Fruit fly (Drosophila melanogaster) whole organism, prepupa: ENCODE measurements around the gene Mst87F.

Experiments
- CG10631 ChIP-seq: fragments of 200-800 bp; sonication (Bioruptor generic); optimal IDR thresholded peaks from 2 replicates; lab custom pipeline; 2016; ENCODE audit warnings: missing biosample characterization, missing genetic modification characterization
- CG10669 ChIP-seq: fragments of 200-800 bp; sonication (Bioruptor generic); optimal IDR thresholded peaks from 3 replicates; lab custom pipeline; 2018; ENCODE audit warnings: missing biosample characterization, mild to moderate bottlenecking, missing genetic modification characterization, moderate library complexity
- CG11294 ChIP-seq: fragments of 200-800 bp; sonication (Bioruptor generic); IDR thresholded peaks from 2 replicates; pipeline ENCODE4 v1.3.6; 2022; ENCODE audit warnings: missing biosample characterization, missing genetic modification characterization
- CG11762 ChIP-seq: fragments of 200-800 bp; sonication (Bioruptor generic); optimal IDR thresholded peaks from 3 replicates; lab custom pipeline; 2016; ENCODE audit warnings: missing biosample characterization, missing genetic modification characterization; ENCODE audit not compliant: insufficient read depth
- CG11902 ChIP-seq: fragments of 200-800 bp; sonication (Bioruptor generic); optimal IDR thresholded peaks from 3 replicates; lab custom pipeline; 2016; ENCODE audit warnings: missing biosample characterization, missing genetic modification characterization
- CG1621 ChIP-seq: fragments of 200-800 bp; sonication (Bioruptor generic); optimal IDR thresholded peaks from 3 replicates; lab custom pipeline; 2018; ENCODE audit warnings: missing biosample characterization, mild to moderate bottlenecking, missing genetic modification characterization
- CG3032 ChIP-seq: fragments of 200-800 bp; optimal IDR thresholded peaks from 2 replicates; lab custom pipeline; 2019; ENCODE audit warnings: missing biosample characterization, mild to moderate bottlenecking, missing genetic modification characterization, moderate library complexity
- CG31627 ChIP-seq: fragments of 200-800 bp; sonication (Bioruptor generic); optimal IDR thresholded peaks from 3 replicates; lab custom pipeline; 2016; ENCODE audit warnings: missing biosample characterization, missing genetic modification characterization
- CG34406 ChIP-seq: fragments of 200-800 bp; sonication (Bioruptor generic); optimal IDR thresholded peaks from 3 replicates; lab custom pipeline; 2016; ENCODE audit warnings: missing biosample characterization, missing genetic modification characterization
- CG3919 ChIP-seq: fragments of 200-800 bp; sonication (Bioruptor generic); optimal IDR thresholded peaks from 3 replicates; lab custom pipeline; 2016; ENCODE audit warnings: missing biosample characterization, missing genetic modification characterization
- CG6163 ChIP-seq: fragments of 200-800 bp; sonication (Bioruptor generic); IDR thresholded peaks from 3 replicates; pipeline ENCODE4 v1.3.6; 2022; ENCODE audit warnings: missing biosample characterization, missing genetic modification characterization
- CG6276 ChIP-seq: fragments of 200-800 bp; sonication (Bioruptor generic); optimal IDR thresholded peaks from 2 replicates; lab custom pipeline; 2017; ENCODE audit warnings: missing biosample characterization, mild to moderate bottlenecking, missing genetic modification characterization
- CG6792 ChIP-seq: fragments of 200-800 bp; sonication (Bioruptor generic); optimal IDR thresholded peaks from 3 replicates; lab custom pipeline; 2016; ENCODE audit warnings: missing biosample characterization, missing genetic modification characterization
- CG6808 ChIP-seq: fragments of 200-800 bp; sonication (Bioruptor generic); optimal IDR thresholded peaks from 3 replicates; lab custom pipeline; 2017; ENCODE audit warnings: missing biosample characterization, missing genetic modification characterization, mild to moderate bottlenecking, moderate library complexity, missing genetic modification reagents
- CG6854 ChIP-seq: fragments of 200-800 bp; sonication (Bioruptor generic); optimal IDR thresholded peaks from 2 replicates; lab custom pipeline; 2017; ENCODE audit warnings: missing biosample characterization, mild to moderate bottlenecking, missing genetic modification characterization
- CG7368 ChIP-seq: fragments of 200-800 bp; sonication (Bioruptor generic); optimal IDR thresholded peaks from 3 replicates; lab custom pipeline; 2016; ENCODE audit warnings: missing biosample characterization, missing genetic modification characterization
- CG8119 ChIP-seq: fragments of 200-800 bp; sonication (Bioruptor generic); IDR thresholded peaks from 3 replicates; pipeline ENCODE4 v1.3.6; 2022; ENCODE audit warnings: missing biosample characterization, missing genetic modification characterization
- CG8632 ChIP-seq: fragments of 200-800 bp; sonication (Bioruptor generic); optimal IDR thresholded peaks from 3 replicates; lab custom pipeline; 2016; ENCODE audit warnings: missing biosample characterization, missing genetic modification characterization
- CG9139 ChIP-seq: fragments of 200-800 bp; sonication (Bioruptor generic); optimal IDR thresholded peaks from 3 replicates; lab custom pipeline; 2017; ENCODE audit warnings: missing biosample characterization, mild to moderate bottlenecking, missing genetic modification characterization
- Eip93F ChIP-seq: fragments of 200-800 bp; sonication (Bioruptor generic); optimal IDR thresholded peaks from 2 replicates; lab custom pipeline; 2016; ENCODE audit warnings: missing biosample characterization, mild to moderate bottlenecking, missing genetic modification characterization
- Ets21C ChIP-seq: fragments of 200-800 bp; sonication (Bioruptor generic); optimal IDR thresholded peaks from 3 replicates; lab custom pipeline; 2016; ENCODE audit warnings: missing biosample characterization, missing genetic modification characterization
- Ets96B ChIP-seq: fragments of 200-800 bp; optimal IDR thresholded peaks from 2 replicates; lab custom pipeline; 2019; ENCODE audit warnings: missing biosample characterization, mild to moderate bottlenecking, missing genetic modification characterization, moderate library complexity
- Hr38 ChIP-seq: sonication (Bioruptor generic); optimal IDR thresholded peaks from 2 replicates; lab custom pipeline; 2016; ENCODE audit warnings: missing biosample characterization, missing genetic modification characterization
- Hr39 ChIP-seq: fragments of 200-800 bp; sonication (Bioruptor generic); optimal IDR thresholded peaks from 2 replicates; lab custom pipeline; 2016; ENCODE audit warnings: missing biosample characterization, missing genetic modification characterization
- Hr4 ChIP-seq: fragments of 200-800 bp; sonication (Bioruptor generic); optimal IDR thresholded peaks from 3 replicates; lab custom pipeline; 2016; ENCODE audit warnings: missing biosample characterization, missing genetic modification characterization
- Lpt ChIP-seq: fragments of 200-800 bp; sonication (Bioruptor generic); optimal IDR thresholded peaks from 3 replicates; lab custom pipeline; 2016; ENCODE audit warnings: missing biosample characterization, missing genetic modification characterization
- Met ChIP-seq: fragments of 200-800 bp; sonication (Bioruptor generic); optimal IDR thresholded peaks from 3 replicates; lab custom pipeline; 2016; ENCODE audit warnings: missing biosample characterization, missing genetic modification characterization
- OdsH ChIP-seq: fragments of 200-800 bp; sonication (Bioruptor generic); optimal IDR thresholded peaks from 3 replicates; lab custom pipeline; 2016; ENCODE audit warnings: missing biosample characterization, missing genetic modification characterization
- Smox ChIP-seq: fragments of 200-800 bp; sonication (Bioruptor generic); optimal IDR thresholded peaks from 3 replicates; lab custom pipeline; 2016; ENCODE audit warnings: missing biosample characterization, missing genetic modification characterization
- Sox15 ChIP-seq: fragments of 200-800 bp; sonication (Bioruptor generic); optimal IDR thresholded peaks from 3 replicates; lab custom pipeline; 2016; ENCODE audit warnings: missing biosample characterization, missing genetic modification characterization
- achi ChIP-seq: fragments of 200-800 bp; sonication (Bioruptor generic); optimal IDR thresholded peaks from 3 replicates; lab custom pipeline; 2016; ENCODE audit warnings: missing biosample characterization, missing genetic modification characterization
- acj6 ChIP-seq: fragments of 200-800 bp; sonication (Bioruptor generic); optimal IDR thresholded peaks from 3 replicates; lab custom pipeline; 2016; ENCODE audit warnings: missing biosample characterization, missing genetic modification characterization
- dac ChIP-seq: fragments of 200-800 bp; sonication (Bioruptor generic); optimal IDR thresholded peaks from 2 replicates; lab custom pipeline; 2017; ENCODE audit warnings: missing biosample characterization, mild to moderate bottlenecking, missing genetic modification characterization
- dsx ChIP-seq: fragments of 200-800 bp; optimal IDR thresholded peaks from 3 replicates; lab custom pipeline; 2019; ENCODE audit warnings: missing biosample characterization, mild to moderate bottlenecking, missing genetic modification characterization, moderate library complexity; ENCODE audit not compliant: poor library complexity, severe bottlenecking
- eg ChIP-seq: fragments of 200-800 bp; sonication (Bioruptor generic); IDR thresholded peaks from 3 replicates; pipeline ENCODE4 v1.3.6; 2022; ENCODE audit warnings: missing biosample characterization, missing genetic modification characterization
- esn ChIP-seq: fragments of 200-800 bp; sonication (Bioruptor generic); optimal IDR thresholded peaks from 2 replicates; lab custom pipeline; 2016; ENCODE audit warnings: missing biosample characterization, mild to moderate bottlenecking, missing genetic modification characterization, moderate library complexity
- fd59A ChIP-seq: fragments of 200-800 bp; sonication (Bioruptor generic); optimal IDR thresholded peaks from 2 replicates; lab custom pipeline; 2017; ENCODE audit warnings: missing biosample characterization, mild to moderate bottlenecking, missing genetic modification characterization, missing genetic modification reagents
- fd85E ChIP-seq: fragments of 200-800 bp; sonication (Bioruptor generic); optimal IDR thresholded peaks from 3 replicates; lab custom pipeline; 2016; ENCODE audit warnings: missing biosample characterization, missing genetic modification characterization
- fkh ChIP-seq: fragments of 200-800 bp; sonication (Bioruptor generic); optimal IDR thresholded peaks from 3 replicates; lab custom pipeline; 2017; ENCODE audit warnings: missing biosample characterization, mild to moderate bottlenecking, missing genetic modification characterization, moderate library complexity
- lz ChIP-seq: fragments of 200-800 bp; sonication (Bioruptor generic); optimal IDR thresholded peaks from 3 replicates; lab custom pipeline; 2016; ENCODE audit warnings: missing biosample characterization, missing genetic modification characterization
- net ChIP-seq: fragments of 200-800 bp; sonication (Bioruptor generic); optimal IDR thresholded peaks from 3 replicates; lab custom pipeline; 2016; ENCODE audit warnings: missing biosample characterization, missing genetic modification characterization
- pdm3 ChIP-seq: fragments of 200-800 bp; sonication (Bioruptor generic); optimal IDR thresholded peaks from 3 replicates; lab custom pipeline; 2016; ENCODE audit warnings: missing biosample characterization, missing genetic modification characterization
- spab ChIP-seq: fragments of 200-800 bp; sonication (Bioruptor generic); optimal IDR thresholded peaks from 2 replicates; lab custom pipeline; 2017; ENCODE audit warnings: missing biosample characterization, mild to moderate bottlenecking, missing genetic modification characterization, missing genetic modification reagents
- ss ChIP-seq, 2 experiments: fragments of 200-800 bp; sonication (Bioruptor generic); optimal IDR thresholded peaks; 2 replicates in 1 of 2; 3 replicates in 1 of 2; lab custom pipeline; 2017 to 2018; ENCODE audit warnings: mild to moderate bottlenecking in 2 of 2, missing biosample characterization in 2 of 2, missing genetic modification characterization in 2 of 2, moderate library complexity in 1 of 2
- svp ChIP-seq: fragments of 200-800 bp; sonication (Bioruptor generic); peaks from one replicate; lab custom pipeline; 2016; ENCODE audit warnings: missing biosample characterization, missing genetic modification characterization
- topi ChIP-seq: fragments of 200-800 bp; sonication (Bioruptor generic); optimal IDR thresholded peaks from 3 replicates; lab custom pipeline; 2016; ENCODE audit warnings: missing biosample characterization, missing genetic modification characterization
- vri ChIP-seq: fragments of 200-800 bp; sonication (Bioruptor generic); optimal IDR thresholded peaks from 3 replicates; lab custom pipeline; 2016; ENCODE audit warnings: missing biosample characterization, mild to moderate bottlenecking, missing genetic modification characterization

Mst87F gene

DNA sequence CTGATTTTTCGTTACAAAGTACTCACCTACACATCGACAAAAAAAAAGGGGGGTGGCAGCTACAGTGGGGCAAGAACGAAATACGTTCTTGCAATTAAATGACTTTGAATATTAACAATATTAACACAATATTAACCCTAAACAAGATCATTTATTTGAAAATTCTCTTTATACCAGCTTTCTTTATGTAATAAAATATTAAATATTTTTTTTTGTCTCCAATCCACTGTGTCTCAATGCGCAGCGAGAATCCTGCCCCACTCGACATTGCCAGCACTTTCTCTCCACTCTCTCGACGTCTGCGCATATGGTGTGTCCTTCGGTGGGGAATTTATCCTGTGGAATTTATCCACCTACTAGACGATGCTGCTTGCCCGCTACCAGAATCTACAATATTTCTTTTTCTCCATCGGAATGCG lies 27.4 kb downstream of the Mst87F start (continued):
- TF ChIP-seq CG11762 (peak; percentile 55), Hr4 (GFP tag; lab: Kevin White, UChicago) (peak; percentile 67), Hr38 (no peak), Sox15 (GFP tag; lab: Kevin White, UChicago) (peak; percentile 15), fd59A (peak; percentile 43), CG34406 (GFP tag; lab: Kevin White, UChicago) (peak; percentile 75), Ets21C (GFP tag; lab: Kevin White, UChicago) (peak; percentile 10), lz (peak; percentile 70), achi (peak; percentile 84), Hr39 (GFP tag; lab: Kevin White, UChicago) (peak; percentile 10), fkh (peak; percentile 62), Lpt (GFP tag; lab: Kevin White, UChicago) (peak; percentile 51), Met (GFP tag; lab: Kevin White, UChicago) (peak; percentile 71), vri (GFP tag; lab: Kevin White, UChicago) (peak; percentile 53)
- TF ChIP-seq, all 60 proteins: peak for 55

DNA sequence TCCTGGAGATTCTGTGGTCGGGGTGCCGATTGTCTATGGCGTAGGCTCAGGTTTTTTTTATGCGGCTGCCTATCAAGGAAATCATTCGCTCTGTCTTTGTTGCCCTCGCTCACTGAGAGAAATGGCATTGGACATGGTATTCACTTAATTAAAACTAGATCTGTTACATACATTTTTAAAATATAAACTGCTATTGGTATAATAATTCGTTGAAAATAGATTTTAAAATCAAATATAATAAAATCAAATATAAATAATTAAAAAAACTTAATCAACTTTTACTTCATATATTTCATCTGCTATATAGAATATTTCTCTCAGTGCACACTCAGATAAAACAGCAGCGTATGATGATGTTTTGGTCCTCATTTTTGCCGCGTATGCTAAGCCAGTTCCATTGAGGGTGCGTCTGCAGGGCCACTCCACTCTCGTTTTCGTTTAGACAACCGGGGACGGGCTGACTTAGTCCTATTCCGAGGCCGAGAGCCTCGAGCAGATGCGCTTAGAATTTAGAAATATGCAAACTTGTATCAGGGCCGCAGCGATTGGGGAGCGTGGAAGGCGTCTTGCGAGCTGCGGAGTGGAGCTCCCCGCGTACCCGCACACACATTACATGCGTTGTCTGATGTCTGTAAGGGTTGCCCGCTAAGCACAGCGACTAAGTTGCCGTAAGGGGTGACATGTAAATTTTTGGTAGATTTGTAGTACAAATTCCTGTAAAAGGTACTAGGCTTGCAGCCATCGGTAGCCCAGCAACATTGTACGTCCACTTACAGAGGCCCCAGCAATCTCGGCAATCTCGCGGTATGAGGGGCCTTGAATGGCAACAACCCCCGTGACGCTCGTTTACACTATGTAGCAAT lies 28.0 kb downstream of the Mst87F start:
- no peak for TF ChIP-seq ss (GFP tag; optimal IDR thresholded peaks at IDR 0.05; lab: Kevin White, UChicago)
- TF ChIP-seq fd85E: no peak
- no peak for TF ChIP-seq CG31627 (GFP tag; lab: Kevin White, UChicago)
- peak; percentile 40; the same call in 1 of the 3 replicates for TF ChIP-seq CG8119 (GFP tag; lab: Robert Waterston, UW)
- peak; percentile 8 for TF ChIP-seq CG6276
- no peak for TF ChIP-seq acj6 (GFP tag; lab: Kevin White, UChicago)
- no peak for TF ChIP-seq CG11902
- TF ChIP-seq Ets96B: peak; percentile 35
- TF ChIP-seq CG6808: peak; percentile 5
- TF ChIP-seq net (GFP tag; lab: Kevin White, UChicago): no peak
- TF ChIP-seq eg: 0 out of 3 replicates have a peak, but pooled peaks have one; percentile 11
- TF ChIP-seq svp: peak; percentile 16
- no peak for TF ChIP-seq CG11762
- no peak for TF ChIP-seq fkh
- TF ChIP-seq CG10631 (GFP tag; lab: Kevin White, UChicago): peak; percentile 46
- TF ChIP-seq CG11294 (GFP tag; lab: Robert Waterston, UW): no peak
- TF ChIP-seq CG3919 (GFP tag; lab: Kevin White, UChicago): peak; percentile 26
- TF ChIP-seq Ets21C (GFP tag; lab: Kevin White, UChicago): no peak
- TF ChIP-seq CG9139 (GFP tag; lab: Kevin White, UChicago): no peak
- no peak for TF ChIP-seq CG6854 (GFP tag; lab: Kevin White, UChicago)
- no peak for TF ChIP-seq topi
- TF ChIP-seq CG10669: peak; percentile 5
- TF ChIP-seq CG7368: no peak
- peak; percentile 37 for TF ChIP-seq CG3032 (tag; lab: Kevin White, UChicago)
- peak; percentile 8 for TF ChIP-seq Hr4 (GFP tag; lab: Kevin White, UChicago)
- no peak for TF ChIP-seq dac (GFP tag; lab: Kevin White, UChicago)
- no peak for TF ChIP-seq CG6163 (GFP tag; lab: Robert Waterston, UW)
- TF ChIP-seq Sox15 (GFP tag; lab: Kevin White, UChicago): no peak
- TF ChIP-seq Met (GFP tag; lab: Kevin White, UChicago): no peak
- no peak for TF ChIP-seq dsx (GFP tag; lab: Kevin White, UChicago)
- no peak for TF ChIP-seq vri (GFP tag; lab: Kevin White, UChicago)
- TF ChIP-seq Hr38: no peak
- no peak for TF ChIP-seq Smox (GFP tag; lab: Kevin White, UChicago)
- TF ChIP-seq Eip93F (GFP tag; lab: Kevin White, UChicago): no peak
- no peak for TF ChIP-seq pdm3 (GFP tag; lab: Kevin White, UChicago)
- TF ChIP-seq spab (GFP tag; lab: Kevin White, UChicago): peak; percentile 23
- peak; percentile 23 for TF ChIP-seq esn (GFP tag; lab: Kevin White, UChicago)
- TF ChIP-seq CG34406 (GFP tag; lab: Kevin White, UChicago): peak; percentile 13
- TF ChIP-seq CG6792 (GFP tag; lab: Kevin White, UChicago): no peak
- TF ChIP-seq CG1621 (tag; lab: Kevin White, UChicago): no peak
- peak; percentile 29 for TF ChIP-seq achi
- peak; percentile 6 for TF ChIP-seq CG8632 (GFP tag; lab: Kevin White, UChicago)
- TF ChIP-seq OdsH (GFP tag; lab: Kevin White, UChicago): peak; percentile 20
